Fruit fly (Drosophila melanogaster): ENCODE measurements around the gene Atu.

DNA sequence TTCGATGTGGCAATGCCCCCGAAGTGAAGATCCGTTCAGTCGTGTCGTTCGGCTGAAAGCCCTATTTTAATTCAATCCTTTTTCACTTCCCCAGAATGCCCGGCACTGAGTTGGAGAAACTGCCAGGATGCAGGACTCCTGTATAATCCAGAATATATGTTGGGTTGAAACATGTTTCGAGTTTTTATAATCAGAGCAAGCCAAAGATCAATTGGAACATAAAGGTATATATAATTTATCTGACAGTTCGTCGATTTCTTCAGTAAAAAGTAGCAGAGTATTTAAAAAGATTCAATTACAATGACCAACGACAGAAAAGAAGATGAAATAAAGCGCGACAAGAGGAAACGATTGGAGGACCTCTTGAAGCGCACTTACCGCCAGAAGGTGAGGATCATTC is 14.4 kb downstream of the Atu start, which contains the start of gene CG31551:
- no peak for TF ChIP-seq Myc (optimal IDR thresholded peaks at IDR 0.05)
- no peak for TF ChIP-seq Dfd (GFP tag; optimal IDR thresholded peaks at IDR 0.05)
- TF ChIP-seq sage (GFP tag; optimal IDR thresholded peaks at IDR 0.05): no peak
- TF ChIP-seq Jra (GFP tag; optimal IDR thresholded peaks at IDR 0.05): no peak
- TF ChIP-seq usp (GFP tag; optimal IDR thresholded peaks at IDR 0.05): no peak
- TF ChIP-seq Sp1 (GFP tag; optimal IDR thresholded peaks at IDR 0.05): no peak
- TF ChIP-seq N (GFP tag; optimal IDR thresholded peaks at IDR 0.05): no peak
- no peak for TF ChIP-seq CG32264 (GFP tag; optimal IDR thresholded peaks at IDR 0.05)
- TF ChIP-seq Rel (GFP tag; optimal IDR thresholded peaks at IDR 0.05): no peak
- no peak for TF ChIP-seq Rel (tag; optimal IDR thresholded peaks at IDR 0.05)

Data from whole organism, wandering third instar larva.